Fruit fly (Drosophila melanogaster): Measurements from ENCODE around the gene CG17754.

CG17754 gene

DNA sequence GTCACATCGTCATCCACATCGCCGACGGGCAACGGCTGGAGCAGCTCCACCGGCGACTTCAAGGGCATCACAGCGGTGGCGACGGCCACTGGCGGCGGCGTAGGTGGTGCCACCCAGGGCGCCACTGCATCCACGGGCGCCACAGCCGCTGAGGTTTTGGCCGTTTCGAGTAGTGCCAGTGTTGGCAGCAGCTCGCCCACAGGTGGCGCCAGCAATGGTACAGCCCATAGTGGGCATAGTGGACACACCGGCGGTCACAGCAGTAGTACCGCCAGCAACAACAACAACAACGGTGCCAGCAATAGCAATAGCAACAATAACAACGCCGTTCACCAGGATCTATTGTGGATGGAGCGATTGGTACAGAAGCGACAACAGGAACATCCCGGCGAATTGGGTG is 36.2 kb downstream of the CG17754 start:
- TF ChIP-seq CG17801 (GFP tag; optimal IDR thresholded peaks at IDR 0.05; ENCODE audit: partially characterized antibody) = no peak

- TF ChIP-seq CG17801 (GFP tag; optimal IDR thresholded peaks at IDR 0.05; ENCODE audit: partially characterized antibody) = no peak
These were observed 41.0 kb downstream of the CG17754 start for dm6 chrX:9291270-9291669.

DNA sequence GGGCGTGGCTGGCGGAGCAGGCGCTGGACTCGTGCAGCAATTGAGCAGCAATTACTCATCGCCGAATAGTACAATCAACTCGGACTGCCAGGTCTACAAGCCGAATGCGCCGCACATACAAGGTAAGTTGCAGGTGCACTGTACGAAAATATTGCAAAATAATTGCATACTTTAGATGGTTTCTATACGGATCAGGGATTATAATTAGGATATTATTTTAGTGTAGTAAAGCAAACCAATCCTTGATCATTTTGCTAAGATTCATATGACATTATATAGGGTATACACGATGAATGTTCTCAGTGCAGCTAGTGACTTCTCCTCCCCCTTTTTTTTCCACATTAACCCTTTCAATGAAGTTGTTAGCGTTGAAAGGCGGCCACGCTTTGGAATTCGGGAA is 45.3 kb downstream of the CG17754 start:
- TF ChIP-seq CG17801 (GFP tag; optimal IDR thresholded peaks at IDR 0.05; ENCODE audit: partially characterized antibody) = no peak

DNA sequence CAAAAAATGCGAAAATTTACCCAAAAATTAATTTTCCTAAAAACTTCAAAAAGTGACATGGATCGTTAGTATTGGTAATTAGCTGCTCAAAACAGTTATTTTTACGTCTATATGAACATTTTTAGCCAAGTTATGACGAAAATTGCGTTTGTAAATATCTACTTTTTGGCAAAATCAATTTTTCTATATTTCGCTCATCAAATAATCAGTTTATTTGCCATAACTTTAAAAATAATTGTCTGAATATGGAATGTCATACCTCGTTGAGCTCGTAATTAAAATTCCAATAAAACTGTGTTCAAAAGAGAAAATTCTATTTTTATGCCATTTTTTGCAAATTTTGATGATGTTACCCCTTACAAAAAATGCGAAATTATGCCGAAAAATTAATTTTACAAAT is 46.3 kb downstream of the CG17754 start:
- TF ChIP-seq CG17801 (GFP tag; optimal IDR thresholded peaks at IDR 0.05; ENCODE audit: partially characterized antibody) = no peak

DNA sequence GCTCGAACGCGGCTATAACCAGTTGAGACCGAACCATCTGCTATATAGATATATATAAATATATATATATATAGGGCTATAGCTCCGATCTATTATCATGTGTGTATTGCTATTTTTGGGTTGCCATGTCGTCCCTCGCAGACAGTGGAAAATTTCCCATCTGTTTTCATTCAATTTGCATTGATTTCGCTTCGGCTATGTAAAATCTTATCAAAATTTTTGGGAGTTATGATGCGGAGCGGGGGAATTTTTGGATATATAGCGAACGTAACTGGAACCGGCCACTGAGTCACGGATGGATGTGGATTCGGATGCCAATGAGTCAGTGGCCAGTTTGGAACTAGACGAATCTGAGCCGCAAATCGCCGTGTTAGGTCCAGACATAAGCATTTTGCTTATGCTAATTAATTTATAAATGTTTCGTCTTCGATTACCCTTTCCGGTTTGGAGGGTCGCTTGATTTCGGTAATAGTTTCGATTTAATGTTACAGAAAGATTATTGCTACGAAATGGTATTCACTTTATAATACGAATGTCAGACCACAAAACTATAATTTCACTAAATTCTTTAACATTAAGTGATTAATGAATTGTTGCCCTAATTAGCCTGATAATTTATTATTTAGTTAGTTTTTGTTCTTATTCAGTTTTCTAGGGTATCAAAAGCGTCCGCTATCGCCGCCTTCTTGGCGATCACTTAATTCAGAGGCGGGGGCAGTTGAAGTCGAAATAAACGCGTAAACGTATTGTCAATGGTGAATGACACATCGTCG is 47.6 kb downstream of the CG17754 start:
- TF ChIP-seq CG17801 (GFP tag; optimal IDR thresholded peaks at IDR 0.05; ENCODE audit: partially characterized antibody) = no peak

Data from ovary, adult (tissue).